Worm (Caenorhabditis elegans): ENCODE results near the gene srx-22.
A peak's percentile ranks its signal among the peaks of the same experiment; 100 is the strongest.

Gene srx-22

DNA sequence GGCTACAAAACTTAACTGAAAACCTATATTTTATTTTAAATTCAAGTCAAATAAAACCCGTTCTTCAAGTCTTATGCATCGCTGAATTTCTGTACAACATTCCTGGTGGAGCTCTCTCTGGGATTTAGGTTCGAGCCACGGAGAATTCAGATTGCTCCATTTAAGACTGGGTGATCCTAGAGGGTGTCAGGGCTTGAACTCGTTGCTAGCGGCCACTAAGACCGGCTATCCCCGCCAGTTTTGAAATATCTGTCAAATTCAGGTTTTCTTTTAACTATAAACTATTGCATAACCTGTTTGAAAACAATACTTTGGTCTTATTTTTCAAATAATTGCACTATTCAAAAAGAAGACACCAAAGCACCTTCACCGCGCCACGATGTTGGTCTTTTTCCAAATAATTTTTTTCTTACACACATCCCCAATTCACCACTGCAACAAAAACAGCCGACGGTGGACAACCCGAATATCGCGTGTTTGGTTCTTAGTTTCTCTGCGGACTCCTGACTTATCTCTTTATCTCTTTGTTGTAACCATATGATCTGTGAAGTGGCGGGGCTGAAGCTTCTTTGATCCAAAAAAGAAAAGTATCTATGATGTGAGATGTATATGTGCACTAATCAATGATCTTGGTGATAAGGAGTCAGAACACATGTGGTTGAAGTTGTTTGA lies 49.2 kb downstream of the srx-22 start (continued):
- no peak for TF ChIP-seq lin-39 (tag; optimal IDR thresholded peaks at IDR 0.05)
- no peak for TF ChIP-seq zip-4 (GFP tag; optimal IDR thresholded peaks at IDR 0.05)
- TF ChIP-seq ceh-8 (GFP tag; optimal IDR thresholded peaks at IDR 0.05), result no peak
- no peak for TF ChIP-seq nhr-77 (tag; optimal IDR thresholded peaks at IDR 0.05)
- peak; percentile 71 for TF ChIP-seq tbx-2 (tag; optimal IDR thresholded peaks at IDR 0.05)
- TF ChIP-seq F16B12.6 (tag; optimal IDR thresholded peaks at IDR 0.05), result no peak
- no peak for TF ChIP-seq ets-5 (GFP tag; IDR thresholded peaks at IDR 0.05)
- TF ChIP-seq ztf-4 (tag; optimal IDR thresholded peaks at IDR 0.05), result peak; percentile 76
- TF ChIP-seq jun-1 (tag; optimal IDR thresholded peaks at IDR 0.05), result no peak
- no peak for TF ChIP-seq nhr-28 (tag; optimal IDR thresholded peaks at IDR 0.05)
- no peak for TF ChIP-seq fos-1 (tag; optimal IDR thresholded peaks at IDR 0.05)
- TF ChIP-seq efl-1 (optimal IDR thresholded peaks at IDR 0.05), result peak in 1 of 2 experiments; percentile 14
- TF ChIP-seq efl-1 (GFP tag; optimal IDR thresholded peaks at IDR 0.05 in 1 of 2), result no peak
- TF ChIP-seq skn-1 (tag; optimal IDR thresholded peaks at IDR 0.05), result no peak
- peak; percentile 79 for TF ChIP-seq ama-1 (optimal IDR thresholded peaks at IDR 0.05)
- no peak for TF ChIP-seq sptf-1 (tag; optimal IDR thresholded peaks at IDR 0.05)
- TF ChIP-seq lin-15B (tag; optimal IDR thresholded peaks at IDR 0.05), result no peak
- no peak for TF ChIP-seq nhr-84 (tag; optimal IDR thresholded peaks at IDR 0.05)
- TF ChIP-seq pax-3 (tag; optimal IDR thresholded peaks at IDR 0.05), result no peak
- no peak for TF ChIP-seq nhr-12 (tag; optimal IDR thresholded peaks at IDR 0.05)
- TF ChIP-seq unc-130 (tag; optimal IDR thresholded peaks at IDR 0.05), result peak; percentile 68
- no peak for TF ChIP-seq fkh-4 (tag; optimal IDR thresholded peaks at IDR 0.05; ENCODE audit: borderline replicate concordance)
- peak; percentile 80 for TF ChIP-seq rnt-1 (tag; optimal IDR thresholded peaks at IDR 0.05)
- TF ChIP-seq dpl-1 (GFP tag; optimal IDR thresholded peaks at IDR 0.05), result peak in 2 of 3 experiments; percentile 8 to 34
- TF ChIP-seq fkh-10 (GFP tag; optimal IDR thresholded peaks at IDR 0.05), result no peak
- peak; percentile 44 for TF ChIP-seq C04F5.9 (tag; optimal IDR thresholded peaks at IDR 0.05)
- no peak for TF ChIP-seq nhr-76 (tag; optimal IDR thresholded peaks at IDR 0.05)
- peak; percentile 75 for TF ChIP-seq nhr-85 (tag)
- no peak for TF ChIP-seq unc-98 (GFP tag; IDR thresholded peaks at IDR 0.05)
- TF ChIP-seq zag-1 (tag; optimal IDR thresholded peaks at IDR 0.05), result no peak
- TF ChIP-seq hlh-4 (tag; optimal IDR thresholded peaks at IDR 0.05), result no peak
- TF ChIP-seq hpl-2 (GFP tag; optimal IDR thresholded peaks at IDR 0.05), result no peak
- TF ChIP-seq nhr-11 (tag; optimal IDR thresholded peaks at IDR 0.05), result no peak
- TF ChIP-seq lin-14 (GFP tag; optimal IDR thresholded peaks at IDR 0.05), result peak; percentile 91
- no peak for TF ChIP-seq dsc-1 (tag; optimal IDR thresholded peaks at IDR 0.05)
- no peak for TF ChIP-seq egl-13 (tag; optimal IDR thresholded peaks at IDR 0.05)
- TF ChIP-seq irx-1 (tag; optimal IDR thresholded peaks at IDR 0.05), result peak; percentile 28
- peak; percentile 40; the same call in 1 of the 2 replicates for TF ChIP-seq ceh-88 (GFP tag; IDR thresholded peaks at IDR 0.05)
- no peak for TF ChIP-seq sox-4 (tag; optimal IDR thresholded peaks at IDR 0.05)
- no peak for TF ChIP-seq unc-62 (GFP tag; optimal IDR thresholded peaks at IDR 0.05)
- peak; percentile 57 for TF ChIP-seq C16A3.4 (tag; optimal IDR thresholded peaks at IDR 0.05)
- TF ChIP-seq lin-35 (GFP tag; optimal IDR thresholded peaks at IDR 0.05), result peak in 1 of 2 experiments; percentile 76
- no peak for TF ChIP-seq isw-1 (GFP tag; IDR thresholded peaks at IDR 0.05)
- TF ChIP-seq alr-1 (tag; optimal IDR thresholded peaks at IDR 0.05; ENCODE audit: borderline replicate concordance), result no peak
- TF ChIP-seq lir-3 (tag; optimal IDR thresholded peaks at IDR 0.05; ENCODE audit: poor library complexity), result peak; percentile 81
- TF ChIP-seq ceh-63 (GFP tag; optimal IDR thresholded peaks at IDR 0.05), result no peak
- TF ChIP-seq egl-27 (tag; optimal IDR thresholded peaks at IDR 0.05), result no peak
- TF ChIP-seq blmp-1 (tag; optimal IDR thresholded peaks at IDR 0.05), result peak; percentile 54
- no peak for TF ChIP-seq pag-3 (tag; optimal IDR thresholded peaks at IDR 0.05; ENCODE audit: borderline replicate concordance, insufficient read depth)
- TF ChIP-seq unc-30 (tag; optimal IDR thresholded peaks at IDR 0.05), result no peak

Data from whole organism, L1 larva.